Fruit fly (Drosophila melanogaster) S2 (cell line): ENCODE results near the gene CG17109.

Experiments
- CG8478 ChIP-seq: fragments of >200 bp; optimal IDR thresholded peaks from 2 replicates; lab custom pipeline; 2018
- CTCF ChIP-seq, 2 experiments: fragments of >200 bp; optimal IDR thresholded peaks; 2 replicates each; lab custom pipeline; 2018

DNA sequence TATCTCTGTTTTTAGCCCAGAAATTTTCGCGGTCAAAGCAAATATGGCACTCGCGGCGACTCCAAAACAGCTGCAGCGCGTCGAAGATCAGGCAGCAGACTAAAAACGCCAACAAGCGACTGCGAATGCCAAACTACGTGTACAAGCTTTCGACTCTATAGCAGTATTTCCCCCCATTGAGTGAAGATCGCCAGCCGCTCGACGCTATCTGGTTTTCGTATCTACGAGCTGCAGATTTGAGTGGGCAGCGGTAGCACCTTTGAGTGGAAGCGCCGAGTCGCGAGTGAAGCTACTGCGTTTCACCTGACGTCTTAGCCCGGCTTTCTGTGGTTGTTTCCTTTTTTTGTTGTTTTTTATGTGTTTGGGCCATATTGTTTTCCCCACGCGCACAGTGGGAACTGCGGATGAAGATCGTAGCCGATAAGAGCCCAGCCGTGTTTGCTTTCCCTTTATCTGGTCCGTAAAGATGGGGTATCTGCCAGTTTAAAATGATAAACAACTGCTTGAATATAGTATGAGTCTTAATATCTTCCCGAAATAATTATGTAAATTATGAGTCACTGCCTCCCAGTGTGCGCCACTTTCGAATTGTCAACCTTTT lies 47.3 kb upstream of the CG17109 start, which contains the start of gene CG17121:
- TF ChIP-seq CG8478 (lab: Kevin White, UChicago) (no peak), CTCF (optimal IDR thresholded peaks at IDR 0.05; lab: Kevin White, UChicago) (no peak)
